Worm (Caenorhabditis elegans): ENCODE measurements around the gene pab-2.

The pab-2 gene

ce11 chrX:13527347-13528092 is at the start of gene pab-2:
pab-2 (minus strand) TSS chrX:13527415.
- TF ChIP-seq him-1 (tag; optimal IDR thresholded peaks at IDR 0.05), result peak; percentile 81
- no peak for TF ChIP-seq dao-5 (tag; optimal IDR thresholded peaks at IDR 0.05)
- TF ChIP-seq W03F9.2 (tag; optimal IDR thresholded peaks at IDR 0.05), result peak; percentile 69

DNA sequence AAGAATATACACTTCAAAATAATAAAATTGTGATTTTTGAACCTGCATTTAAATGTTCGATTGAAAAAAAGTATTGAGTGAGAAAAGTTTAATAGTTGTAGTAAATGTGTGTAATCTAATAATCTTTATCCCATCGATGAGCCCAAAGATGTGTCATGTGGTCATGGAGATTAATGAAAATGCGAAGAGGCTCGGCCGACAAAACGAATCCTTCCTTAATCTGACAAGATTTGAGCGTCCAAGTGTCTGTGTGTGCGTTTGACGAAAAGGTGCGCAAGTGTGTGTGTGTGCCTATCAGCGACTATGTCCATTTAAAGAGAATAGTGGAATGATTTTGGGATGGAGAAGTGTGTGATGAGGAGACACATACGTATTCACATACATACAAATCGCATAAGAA is 46.8 kb upstream of the pab-2 start:
- no peak for TF ChIP-seq him-1 (tag; optimal IDR thresholded peaks at IDR 0.05)

ce11 chrX:13569854-13570253 is 42.6 kb upstream of the pab-2 start, which contains the start of gene R01E6.7:
R01E6.7 (minus strand) TSS chrX:13569954.
- TF ChIP-seq him-1 (tag; optimal IDR thresholded peaks at IDR 0.05), result no peak
- TF ChIP-seq W03F9.2 (tag; optimal IDR thresholded peaks at IDR 0.05), result no peak
- TF ChIP-seq dao-5 (tag; optimal IDR thresholded peaks at IDR 0.05), result no peak

- TF ChIP-seq him-1 (tag; optimal IDR thresholded peaks at IDR 0.05) (no peak), dao-5 (tag; optimal IDR thresholded peaks at IDR 0.05) (no peak), W03F9.2 (tag; optimal IDR thresholded peaks at IDR 0.05) (no peak)
Measured at ce11 chrX:13566436-13566835, 39.2 kb upstream of the pab-2 start, which contains the start of gene R01E6.2. R01E6.2 (minus strand) TSS chrX:13566536.

DNA sequence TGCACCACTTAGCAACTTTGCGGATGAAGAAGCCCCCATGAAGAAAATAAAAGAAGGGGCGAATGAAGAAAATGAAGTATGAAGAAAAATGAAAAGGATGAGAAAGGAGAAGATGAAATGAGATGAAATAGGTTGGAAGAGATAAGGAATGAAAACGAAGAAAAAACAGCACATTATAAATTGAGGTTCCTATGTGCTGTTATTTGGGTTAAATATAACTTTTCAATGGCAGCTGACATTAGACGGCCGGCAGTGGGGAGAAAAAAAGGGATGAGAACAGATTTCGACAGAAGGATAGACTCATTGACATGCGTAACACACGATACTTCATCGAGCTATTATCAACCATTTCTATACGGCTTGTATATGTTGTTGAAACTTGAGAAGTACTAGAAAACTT is 34.7 kb upstream of the pab-2 start:
- TF ChIP-seq dao-5 (tag; optimal IDR thresholded peaks at IDR 0.05) (no peak), W03F9.2 (tag; optimal IDR thresholded peaks at IDR 0.05) (no peak), him-1 (tag; optimal IDR thresholded peaks at IDR 0.05) (no peak)

DNA sequence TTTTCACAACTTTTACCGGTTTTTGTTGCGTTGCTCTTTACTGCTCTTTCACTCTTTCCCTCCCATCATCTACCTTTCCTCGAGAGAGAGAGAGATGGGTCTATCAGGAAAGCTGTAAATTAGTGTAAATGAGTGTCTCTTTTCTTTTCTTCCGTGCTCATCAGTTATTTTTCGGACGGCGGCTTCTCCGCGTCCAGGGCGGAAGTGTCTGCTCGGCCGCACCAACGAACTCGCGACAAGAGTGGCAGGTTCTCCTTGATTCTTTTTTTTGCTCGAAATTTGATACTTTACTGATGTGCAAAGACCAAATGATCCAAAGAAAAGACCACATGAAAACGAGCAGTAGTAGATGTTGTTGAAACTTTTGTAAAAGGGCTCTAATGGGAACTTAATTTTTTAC is 31.5 kb upstream of the pab-2 start:
- TF ChIP-seq W03F9.2 (tag; optimal IDR thresholded peaks at IDR 0.05) (no peak), him-1 (tag; optimal IDR thresholded peaks at IDR 0.05) (no peak)

- TF ChIP-seq W03F9.2 (tag; optimal IDR thresholded peaks at IDR 0.05), result no peak
Measured at ce11 chrX:13556066-13556465, 28.9 kb upstream of the pab-2 start, which contains the start of gene glb-20. glb-20 (minus strand) TSS chrX:13556166.

DNA sequence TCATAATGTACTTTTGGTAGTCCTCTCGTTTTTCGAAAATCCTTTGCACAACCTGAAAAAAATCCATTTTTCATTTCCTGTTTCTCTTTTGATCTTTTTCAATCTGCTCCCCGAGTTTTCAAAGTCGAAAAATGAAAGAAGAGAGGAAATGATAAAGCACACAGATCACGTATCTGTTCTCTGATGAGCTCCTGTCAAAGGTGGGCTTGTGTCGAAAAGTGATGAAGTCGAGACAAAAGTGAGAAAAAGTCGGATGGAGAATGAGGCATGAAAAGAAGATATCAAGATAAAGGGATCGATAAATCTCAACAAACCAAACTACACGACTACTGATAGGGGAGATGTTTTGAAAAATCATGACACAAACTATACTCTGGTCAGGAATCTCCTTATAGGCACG is 27.9 kb upstream of the pab-2 start:
- TF ChIP-seq W03F9.2 (tag; optimal IDR thresholded peaks at IDR 0.05) (no peak), him-1 (tag; optimal IDR thresholded peaks at IDR 0.05) (no peak), dao-5 (tag; optimal IDR thresholded peaks at IDR 0.05) (no peak)

DNA sequence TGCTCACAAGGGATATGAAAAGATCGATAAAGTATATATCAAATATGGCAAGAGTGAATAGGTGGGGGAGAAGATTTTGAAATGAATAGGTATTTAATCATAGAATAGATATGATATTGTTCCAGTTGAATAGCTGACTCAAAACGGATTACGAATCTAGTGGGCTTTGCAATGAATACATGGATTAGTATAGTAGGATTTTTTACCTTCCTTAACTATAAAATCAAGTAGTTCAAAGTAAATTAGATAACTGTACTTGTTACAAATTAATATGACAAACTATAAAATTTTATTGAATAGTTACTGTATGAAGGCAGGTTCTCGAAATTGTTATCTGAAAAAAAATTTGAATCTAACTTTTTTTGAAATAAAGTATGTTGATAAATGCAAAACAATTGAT is 23.7 kb upstream of the pab-2 start, which contains the start of gene odr-1:
Gene odr-1, minus strand, starts transcription at position 101 of the 400 bp plus-strand sequence.
- TF ChIP-seq him-1 (tag; optimal IDR thresholded peaks at IDR 0.05) (no peak), W03F9.2 (tag; optimal IDR thresholded peaks at IDR 0.05) (no peak), dao-5 (tag; optimal IDR thresholded peaks at IDR 0.05) (no peak)

- TF ChIP-seq dao-5 (tag; optimal IDR thresholded peaks at IDR 0.05) (no peak), him-1 (tag; optimal IDR thresholded peaks at IDR 0.05) (no peak), W03F9.2 (tag; optimal IDR thresholded peaks at IDR 0.05) (no peak)
Measured at ce11 chrX:13544544-13545021, 17.4 kb upstream of the pab-2 start.

- no peak for TF ChIP-seq him-1 (tag; optimal IDR thresholded peaks at IDR 0.05)
- TF ChIP-seq dao-5 (tag; optimal IDR thresholded peaks at IDR 0.05), result no peak
- no peak for TF ChIP-seq W03F9.2 (tag; optimal IDR thresholded peaks at IDR 0.05)
Measured at ce11 chrX:13543350-13543749, 16.1 kb upstream of the pab-2 start.

- no peak for TF ChIP-seq W03F9.2 (tag; optimal IDR thresholded peaks at IDR 0.05)
- no peak for TF ChIP-seq him-1 (tag; optimal IDR thresholded peaks at IDR 0.05)
Measured at ce11 chrX:13542757-13543156, 15.5 kb upstream of the pab-2 start.

ce11 chrX:13542236-13542635 is 15.0 kb upstream of the pab-2 start, which contains the start of gene cah-4:
cah-4 (plus strand) TSS chrX:13542574.
- TF ChIP-seq dao-5 (tag; optimal IDR thresholded peaks at IDR 0.05), result no peak
- no peak for TF ChIP-seq him-1 (tag; optimal IDR thresholded peaks at IDR 0.05)
- no peak for TF ChIP-seq W03F9.2 (tag; optimal IDR thresholded peaks at IDR 0.05)

DNA sequence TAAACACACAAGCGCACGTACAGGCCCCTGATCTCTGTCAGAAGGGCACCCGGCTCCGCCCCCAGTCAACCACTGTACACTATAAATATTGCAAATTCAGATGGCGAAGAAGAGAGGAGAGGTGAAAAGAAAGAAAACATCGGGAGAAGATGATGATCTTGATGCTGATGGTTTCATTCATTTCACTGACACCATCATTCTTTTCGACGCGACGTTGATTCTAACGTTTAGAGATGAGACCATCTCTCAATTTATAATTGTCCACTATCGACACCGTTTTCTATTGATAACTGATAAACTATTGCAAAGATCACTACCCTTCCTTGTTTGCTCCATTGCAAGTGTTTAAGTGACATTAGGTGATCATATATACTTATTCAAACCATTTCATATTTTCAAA is 14.1 kb upstream of the pab-2 start:
- TF ChIP-seq dao-5 (tag; optimal IDR thresholded peaks at IDR 0.05) (no peak), W03F9.2 (tag; optimal IDR thresholded peaks at IDR 0.05) (no peak)

- TF ChIP-seq dao-5 (tag; optimal IDR thresholded peaks at IDR 0.05), result no peak
- TF ChIP-seq W03F9.2 (tag; optimal IDR thresholded peaks at IDR 0.05), result no peak
- TF ChIP-seq him-1 (tag; optimal IDR thresholded peaks at IDR 0.05), result no peak
Measured at ce11 chrX:13539701-13540100, 12.5 kb upstream of the pab-2 start.
